Worm (Caenorhabditis elegans) whole organism, L1 larva: ENCODE results near the gene T16G12.6.

Source experiments
- C04F5.9 ChIP-seq: sonication (generic microtip); optimal IDR thresholded peaks from 2 replicates; lab custom pipeline; 2016; ENCODE audit warnings: missing genetic modification characterization, missing compliant biosample characterization
- C34B4.2 ChIP-seq: sonication (generic microtip); optimal IDR thresholded peaks from 2 replicates; lab custom pipeline; 2017; ENCODE audit warnings: mild to moderate bottlenecking, missing genetic modification characterization, missing compliant biosample characterization
- F16B12.6 ChIP-seq: fragments of 150-350 bp; optimal IDR thresholded peaks from 2 replicates; lab custom pipeline; 2014; ENCODE audit warnings: missing biosample characterization, missing genetic modification characterization
- aha-1 ChIP-seq: fragments of 150-350 bp; optimal IDR thresholded peaks from 2 replicates; lab custom pipeline; 2014; ENCODE audit warnings: missing biosample characterization, missing genetic modification characterization
- ama-1 ChIP-seq: fragments of 150-350 bp; optimal IDR thresholded peaks from 2 replicates; lab custom pipeline; 2014
- blmp-1 ChIP-seq: fragments of 150-350 bp; optimal IDR thresholded peaks from 2 replicates; lab custom pipeline; 2014; ENCODE audit warnings: missing biosample characterization, missing genetic modification characterization
- ceh-8 ChIP-seq: fragments of 200-800 bp; sonication (Bioruptor generic); optimal IDR thresholded peaks from 2 replicates; lab custom pipeline; 2018; ENCODE audit warnings: mild to moderate bottlenecking, missing genetic modification characterization, moderate library complexity, missing compliant biosample characterization
- ceh-90 ChIP-seq: sonication (generic microtip); optimal IDR thresholded peaks from 2 replicates; lab custom pipeline; 2016; ENCODE audit warnings: missing genetic modification characterization, missing compliant biosample characterization
- ces-1 ChIP-seq: fragments of 150-350 bp; optimal IDR thresholded peaks from 2 replicates; lab custom pipeline; 2014; ENCODE audit warnings: missing biosample characterization, missing genetic modification reagents, missing genetic modification characterization
- dsc-1 ChIP-seq: sonication (generic microtip); optimal IDR thresholded peaks from 2 replicates; lab custom pipeline; 2016; ENCODE audit warnings: mild to moderate bottlenecking, missing genetic modification characterization, missing compliant biosample characterization
- egl-13 ChIP-seq: sonication (generic microtip); optimal IDR thresholded peaks from 2 replicates; lab custom pipeline; 2016; ENCODE audit warnings: missing genotype, missing genetic modification reagents, missing genetic modification characterization, missing compliant biosample characterization
- egl-27 ChIP-seq, 2 experiments: fragments of 150-350 bp in 1 of 2; sonication (generic microtip); optimal IDR thresholded peaks; 3 replicates each; lab custom pipeline; 2017 to 2018; ENCODE audit warnings: missing biosample characterization in 2 of 2, missing genetic modification characterization in 2 of 2, missing genetic modification reagents in 2 of 2
- ets-5 ChIP-seq: fragments of 200-800 bp; sonication (Bioruptor generic); IDR thresholded peaks from 2 replicates; pipeline ENCODE4 v1.3.6; 2022; ENCODE audit warnings: missing genetic modification characterization, missing compliant biosample characterization
- fkh-10 ChIP-seq: sonication (generic microtip); optimal IDR thresholded peaks from 2 replicates; lab custom pipeline; 2017; ENCODE audit warnings: missing biosample characterization, missing genetic modification reagents, missing genetic modification characterization
- fkh-8 ChIP-seq: sonication (generic microtip); optimal IDR thresholded peaks from 2 replicates; lab custom pipeline; 2016; ENCODE audit warnings: mild to moderate bottlenecking, missing genetic modification characterization, missing compliant biosample characterization
- fos-1 ChIP-seq: fragments of 150-350 bp; optimal IDR thresholded peaks from 2 replicates; lab custom pipeline; 2014; ENCODE audit warnings: missing biosample characterization, missing genetic modification characterization
- hpl-2 ChIP-seq: fragments of 150-350 bp; optimal IDR thresholded peaks from 2 replicates; lab custom pipeline; 2014; ENCODE audit warnings: missing biosample characterization, missing genetic modification reagents, missing genetic modification characterization
- irx-1 ChIP-seq: sonication (generic microtip); optimal IDR thresholded peaks from 2 replicates; lab custom pipeline; 2016; ENCODE audit warnings: missing genetic modification characterization, missing compliant biosample characterization
- lin-14 ChIP-seq: fragments of 200-800 bp; sonication (Bioruptor generic); optimal IDR thresholded peaks from 2 replicates; lab custom pipeline; 2018; ENCODE audit warnings: mild to moderate bottlenecking, missing genetic modification characterization, moderate library complexity, missing compliant biosample characterization
- lin-39 ChIP-seq: fragments of 150-350 bp; optimal IDR thresholded peaks from 2 replicates; lab custom pipeline; 2014; ENCODE audit warnings: missing biosample characterization, missing genetic modification reagents, missing genetic modification characterization
- lir-3 ChIP-seq: sonication (generic microtip); optimal IDR thresholded peaks from 2 replicates; lab custom pipeline; 2016; ENCODE audit warnings: mild to moderate bottlenecking, missing genetic modification characterization, moderate library complexity, missing compliant biosample characterization; ENCODE audit not compliant: poor library complexity
- mdl-1 ChIP-seq, 2 experiments: fragments of 150-350 bp; optimal IDR thresholded peaks; 2 replicates each; lab custom pipeline; 2014 to 2017; ENCODE audit warnings: missing biosample characterization in 2 of 2, missing genetic modification characterization in 2 of 2, inconsistent platforms in 1 of 2
- nhr-237 ChIP-seq: fragments of 150-350 bp; optimal IDR thresholded peaks from 2 replicates; lab custom pipeline; 2014; ENCODE audit warnings: missing biosample characterization, missing genetic modification characterization
- nhr-77 ChIP-seq: fragments of 150-350 bp; optimal IDR thresholded peaks from 2 replicates; lab custom pipeline; 2014; ENCODE audit warnings: missing biosample characterization, missing genetic modification characterization
- nhr-90 ChIP-seq: sonication (generic microtip); optimal IDR thresholded peaks from 2 replicates; lab custom pipeline; 2016; ENCODE audit warnings: mild to moderate bottlenecking, missing genetic modification characterization, missing compliant biosample characterization; ENCODE audit not compliant: poor library complexity
- snu-23 ChIP-seq: sonication (generic microtip); optimal IDR thresholded peaks from 2 replicates; lab custom pipeline; 2016; ENCODE audit warnings: missing genetic modification characterization, missing compliant biosample characterization
- sox-4 ChIP-seq: sonication (generic microtip); optimal IDR thresholded peaks from 2 replicates; lab custom pipeline; 2016; ENCODE audit warnings: missing genetic modification characterization, missing compliant biosample characterization
- sptf-1 ChIP-seq: fragments of 150-350 bp; optimal IDR thresholded peaks from 2 replicates; lab custom pipeline; 2014; ENCODE audit warnings: missing biosample characterization, missing genetic modification characterization
- swsn-7 ChIP-seq: sonication (generic microtip); optimal IDR thresholded peaks from 2 replicates; lab custom pipeline; 2016; ENCODE audit warnings: missing genetic modification characterization, missing compliant biosample characterization
- tbx-2 ChIP-seq: sonication (generic microtip); optimal IDR thresholded peaks from 2 replicates; lab custom pipeline; 2016; ENCODE audit warnings: missing genetic modification characterization, missing compliant biosample characterization
- tlp-1 ChIP-seq: fragments of 150-350 bp; optimal IDR thresholded peaks from 2 replicates; lab custom pipeline; 2014; ENCODE audit warnings: missing biosample characterization, missing genetic modification characterization
- unc-62 ChIP-seq: fragments of 150-350 bp; optimal IDR thresholded peaks from 2 replicates; lab custom pipeline; 2014; ENCODE audit warnings: missing biosample characterization, missing genetic modification reagents, missing genetic modification characterization
- unc-86 ChIP-seq: sonication (generic microtip); optimal IDR thresholded peaks from 2 replicates; lab custom pipeline; 2016; ENCODE audit warnings: missing genetic modification characterization, missing compliant biosample characterization
- unc-98 ChIP-seq: fragments of 200-800 bp; sonication (Bioruptor generic); IDR thresholded peaks from 2 replicates; pipeline ENCODE4 v1.3.6; 2022; ENCODE audit warnings: missing genetic modification characterization, missing compliant biosample characterization
- vab-15 ChIP-seq: sonication (generic microtip); optimal IDR thresholded peaks from 2 replicates; lab custom pipeline; 2017; ENCODE audit warnings: missing genotype, mild to moderate bottlenecking, missing genetic modification characterization, missing compliant biosample characterization
- xbp-1 ChIP-seq: sonication (generic microtip); optimal IDR thresholded peaks from 2 replicates; lab custom pipeline; 2016; ENCODE audit warnings: missing genetic modification characterization, missing compliant biosample characterization
- zip-4 ChIP-seq: fragments of 200-800 bp; sonication (Bioruptor generic); optimal IDR thresholded peaks from 2 replicates; lab custom pipeline; 2018; ENCODE audit warnings: mild to moderate bottlenecking, missing genetic modification characterization, moderate library complexity, missing compliant biosample characterization

The T16G12.6 gene

DNA sequence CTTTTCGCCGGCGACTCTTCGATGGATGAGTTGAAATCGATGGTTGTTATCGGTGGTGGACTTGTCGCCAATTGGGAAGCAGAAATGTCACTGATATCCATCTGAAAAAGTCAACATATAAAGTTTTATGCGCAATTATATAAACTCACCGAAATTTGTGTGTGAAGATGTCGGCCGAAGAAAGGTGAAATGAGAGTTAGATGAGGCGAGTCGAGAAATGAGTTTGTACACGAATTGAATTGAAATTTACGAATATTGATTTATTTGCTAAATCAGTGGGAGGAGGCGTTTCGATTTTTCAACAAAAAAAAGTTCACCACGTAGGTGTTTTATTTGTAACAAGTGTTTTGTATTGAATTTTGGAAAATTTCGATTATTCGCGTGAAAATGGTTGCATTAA lies 32.0 kb downstream of the T16G12.6 start, which contains the start of gene kel-10:
kel-10 (minus strand) TSS at position 101 of the 400 bp plus-strand sequence.
- TF ChIP-seq ama-1 (lab: Kevin White, UChicago) (no peak), C04F5.9 (no peak), xbp-1 (tag; lab: Kevin White, UChicago) (no peak), ces-1 (GFP tag; lab: Kevin White, UChicago) (no peak)

DNA sequence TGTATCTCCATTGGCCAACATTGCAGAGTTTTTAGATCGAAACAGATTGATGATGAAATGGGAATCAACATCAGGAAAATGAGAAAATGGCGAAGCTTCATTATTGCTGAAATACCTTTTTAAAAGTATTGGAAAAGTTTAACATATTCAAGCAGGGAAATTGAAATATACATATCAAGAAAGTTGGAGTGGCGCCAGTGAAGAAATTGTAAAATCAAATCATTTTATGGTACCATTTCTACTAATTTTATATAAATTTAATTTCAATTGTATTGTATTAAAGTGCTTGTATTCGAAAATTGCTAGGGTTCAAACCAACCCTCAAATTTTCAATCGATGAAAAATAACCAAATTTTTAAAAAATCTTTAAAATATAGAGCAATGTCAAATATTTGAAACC lies 37.0 kb downstream of the T16G12.6 start, which contains the start of gene srt-55:
srt-55 (minus strand) TSS at position 101 of the 400 bp plus-strand sequence.
- TF ChIP-seq blmp-1 (tag; lab: Kevin White, UChicago): no peak
- TF ChIP-seq tbx-2: no peak
- TF ChIP-seq mdl-1 (tag; optimal IDR thresholded peaks at IDR 0.05; lab: Kevin White, UChicago): no peak
- no peak for TF ChIP-seq fos-1
- no peak for TF ChIP-seq unc-98 (GFP tag; lab: Robert Waterston, UW)
- TF ChIP-seq irx-1 (tag; lab: Kevin White, UChicago): no peak
- TF ChIP-seq C34B4.2: no peak
- no peak for TF ChIP-seq egl-13 (tag; lab: Kevin White, UChicago)
- TF ChIP-seq tlp-1 (tag; lab: Kevin White, UChicago): no peak
- no peak for TF ChIP-seq ama-1 (lab: Kevin White, UChicago)
- TF ChIP-seq egl-27 (tag; optimal IDR thresholded peaks at IDR 0.05; lab: Kevin White, UChicago): no peak
- no peak for TF ChIP-seq nhr-90
- TF ChIP-seq ets-5 (GFP tag; lab: Robert Waterston, UW): no peak
- TF ChIP-seq F16B12.6 (tag; lab: Kevin White, UChicago): no peak
- TF ChIP-seq hpl-2 (GFP tag; lab: Kevin White, UChicago): no peak
- TF ChIP-seq lin-39 (tag; lab: Kevin White, UChicago): no peak
- no peak for TF ChIP-seq ceh-90 (tag; lab: Kevin White, UChicago)
- TF ChIP-seq lir-3 (tag; lab: Kevin White, UChicago): no peak
- TF ChIP-seq, all 84 proteins: peak for 0

DNA sequence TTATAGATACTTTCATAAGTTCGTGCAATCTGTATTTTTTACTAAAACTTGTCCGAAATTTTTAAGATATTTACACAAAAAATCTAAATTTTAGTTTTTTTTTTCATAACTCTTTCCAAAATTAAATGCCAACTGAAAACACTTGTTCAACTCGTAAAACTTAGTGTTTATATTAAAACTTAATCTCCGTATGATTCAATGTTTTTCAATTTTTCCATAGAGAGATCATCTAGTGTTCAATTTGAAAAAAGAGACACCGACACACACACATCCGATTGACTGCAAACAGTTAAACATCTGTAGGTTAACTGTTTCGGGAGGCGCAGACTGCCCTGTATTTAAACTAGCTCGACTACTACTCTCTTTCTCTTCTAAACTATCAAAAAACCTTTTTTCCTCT lies 39.6 kb downstream of the T16G12.6 start, which contains the start of gene T16H12.9:
T16H12.9 (plus strand) TSS at position 301 of the 400 bp plus-strand sequence.
- TF ChIP-seq lin-14 (GFP tag; lab: Kevin White, UChicago) (no peak), nhr-77 (no peak), nhr-237 (tag; lab: Kevin White, UChicago) (no peak), unc-98 (GFP tag; lab: Robert Waterston, UW) (no peak), fkh-8 (no peak), aha-1 (tag; lab: Kevin White, UChicago) (no peak), lir-3 (tag; lab: Kevin White, UChicago) (no peak), snu-23 (GFP tag; lab: Kevin White, UChicago) (no peak), sptf-1 (no peak), swsn-7 (tag; lab: Kevin White, UChicago) (no peak), ceh-8 (GFP tag; lab: Kevin White, UChicago) (no peak), dsc-1 (tag; lab: Kevin White, UChicago) (no peak)
- TF ChIP-seq, all 84 proteins: peak for 0

DNA sequence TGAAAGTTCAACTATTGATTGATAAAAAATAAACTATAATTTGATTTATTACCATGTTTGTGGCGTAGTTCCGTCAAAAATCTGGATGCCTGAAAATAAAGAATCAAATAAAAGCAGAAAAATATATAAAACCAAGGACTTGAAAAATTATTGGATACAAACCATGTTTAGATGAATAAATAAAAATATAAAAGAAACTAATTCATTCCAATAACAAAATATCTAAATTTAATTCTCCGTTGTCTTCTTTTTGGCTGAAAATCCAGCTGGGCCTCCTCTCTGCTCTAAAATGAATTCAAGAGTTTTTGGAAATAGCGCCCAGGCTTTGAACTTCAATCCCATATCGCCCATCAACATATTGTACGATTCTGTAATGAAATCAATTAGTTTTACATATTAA lies 43.6 kb downstream of the T16G12.6 start, which contains the start of gene vps-29:
vps-29 (minus strand) TSS at position 101 of the 400 bp plus-strand sequence.
- TF ChIP-seq egl-13 (tag; lab: Kevin White, UChicago) (no peak), fkh-10 (no peak), unc-86 (tag; lab: Kevin White, UChicago) (no peak), sox-4 (no peak), unc-62 (no peak), vab-15 (tag; lab: Kevin White, UChicago) (no peak), snu-23 (GFP tag; lab: Kevin White, UChicago) (no peak), nhr-237 (tag; lab: Kevin White, UChicago) (no peak), zip-4 (GFP tag; lab: Kevin White, UChicago) (no peak)
